Worm (Caenorhabditis elegans): ENCODE results near the gene peb-1.

The peb-1 gene

ce11 chrX:2203760-2204159 lies 7.1 kb upstream of the peb-1 start, which contains the start of gene T24C12.3:
Gene T24C12.3, minus strand, starts transcription at chrX:2203893.
- TF ChIP-seq pha-4 (tag; optimal IDR thresholded peaks at IDR 0.05) (no peak), pqm-1 (tag; optimal IDR thresholded peaks at IDR 0.05) (peak; percentile 82), elt-1 (tag; optimal IDR thresholded peaks at IDR 0.05) (peak; percentile 43), elt-2 (tag; optimal IDR thresholded peaks at IDR 0.05) (peak; percentile 92), elt-3 (tag; optimal IDR thresholded peaks at IDR 0.05) (peak in 1 of 3 experiments; percentile 69), nhr-43 (tag; optimal IDR thresholded peaks at IDR 0.05; ENCODE audit: poor library complexity, severe bottlenecking) (no peak)

- TF ChIP-seq jun-1 (tag; optimal IDR thresholded peaks at IDR 0.05) (no peak), fkh-2 (tag; optimal IDR thresholded peaks at IDR 0.05) (no peak), R02D3.7 (tag; optimal IDR thresholded peaks at IDR 0.05) (no peak), zag-1 (tag; optimal IDR thresholded peaks at IDR 0.05) (no peak), unc-39 (tag; optimal IDR thresholded peaks at IDR 0.05) (no peak), egl-27 (tag; optimal IDR thresholded peaks at IDR 0.05) (no peak), nhr-25 (tag; optimal IDR thresholded peaks at IDR 0.05) (no peak), daf-12 (tag; optimal IDR thresholded peaks at IDR 0.05) (no peak), elt-2 (tag; optimal IDR thresholded peaks at IDR 0.05) (no peak), ztf-4 (tag; optimal IDR thresholded peaks at IDR 0.05) (no peak), tbx-2 (tag; optimal IDR thresholded peaks at IDR 0.05) (no peak), mdl-1 (tag; optimal IDR thresholded peaks at IDR 0.05) (no peak), snpc-4 (tag; optimal IDR thresholded peaks at IDR 0.05) (no peak), fos-1 (tag; optimal IDR thresholded peaks at IDR 0.05) (no peak), mml-1 (tag; optimal IDR thresholded peaks at IDR 0.05) (no peak), pqm-1 (tag; optimal IDR thresholded peaks at IDR 0.05) (no peak), nhr-77 (tag; optimal IDR thresholded peaks at IDR 0.05) (no peak), nhr-43 (tag; optimal IDR thresholded peaks at IDR 0.05; ENCODE audit: poor library complexity, severe bottlenecking) (no peak)
Observed at ce11 chrX:2204963-2205362, 5.9 kb upstream of the peb-1 start, which contains the start of gene T24C12.4. Gene T24C12.4, minus strand, starts transcription at chrX:2205063.

- TF ChIP-seq nhr-25 (tag; optimal IDR thresholded peaks at IDR 0.05) (peak; percentile 51), elt-3 (tag; optimal IDR thresholded peaks at IDR 0.05) (peak in 1 of 3 experiments; percentile 27), mml-1 (tag; optimal IDR thresholded peaks at IDR 0.05) (no peak), jun-1 (tag; optimal IDR thresholded peaks at IDR 0.05) (no peak), nhr-23 (tag; optimal IDR thresholded peaks at IDR 0.05) (peak; percentile 74), nhr-237 (tag; optimal IDR thresholded peaks at IDR 0.05) (no peak)
Observed at ce11 chrX:2208391-2208790, 2.5 kb upstream of the peb-1 start.

ce11 chrX:2210164-2210563 lies 687 bp upstream of the peb-1 start:
- TF ChIP-seq nhr-23 (tag; optimal IDR thresholded peaks at IDR 0.05) = peak; percentile 9
- no peak for TF ChIP-seq jun-1 (tag; optimal IDR thresholded peaks at IDR 0.05)
- TF ChIP-seq nhr-77 (tag; optimal IDR thresholded peaks at IDR 0.05) = no peak
- no peak for TF ChIP-seq ZK546.5 (tag; optimal IDR thresholded peaks at IDR 0.05)

DNA sequence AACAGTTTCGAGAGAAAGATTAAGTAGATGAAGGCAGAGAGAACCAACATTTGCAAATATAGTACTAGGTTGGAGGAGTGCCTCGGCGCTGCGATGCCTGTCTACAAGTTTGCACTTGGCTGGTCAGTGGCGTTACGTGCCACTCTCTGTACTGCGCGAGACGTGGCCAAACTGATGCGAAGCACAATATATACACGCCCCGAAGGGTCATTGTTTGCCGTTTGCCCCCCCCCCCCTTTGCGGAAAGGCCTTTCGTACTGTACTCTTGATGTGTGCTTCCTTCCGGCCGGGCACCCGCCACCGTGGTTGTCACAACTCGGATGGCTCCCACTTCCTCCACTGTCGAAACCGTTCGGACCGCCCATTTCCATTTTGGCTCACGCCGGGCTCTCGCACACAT lies 1.3 kb downstream of the peb-1 start:
- TF ChIP-seq daf-12 (tag; optimal IDR thresholded peaks at IDR 0.05) (no peak), fkh-10 (GFP tag; optimal IDR thresholded peaks at IDR 0.05) (no peak), fkh-2 (tag; optimal IDR thresholded peaks at IDR 0.05) (no peak), nhr-77 (tag; optimal IDR thresholded peaks at IDR 0.05) (no peak), nhr-11 (tag; optimal IDR thresholded peaks at IDR 0.05) (no peak), ceh-82 (tag; optimal IDR thresholded peaks at IDR 0.05) (no peak), lsy-12 (tag; optimal IDR thresholded peaks at IDR 0.05) (no peak), pha-4 (tag; optimal IDR thresholded peaks at IDR 0.05) (peak; percentile 21)

DNA sequence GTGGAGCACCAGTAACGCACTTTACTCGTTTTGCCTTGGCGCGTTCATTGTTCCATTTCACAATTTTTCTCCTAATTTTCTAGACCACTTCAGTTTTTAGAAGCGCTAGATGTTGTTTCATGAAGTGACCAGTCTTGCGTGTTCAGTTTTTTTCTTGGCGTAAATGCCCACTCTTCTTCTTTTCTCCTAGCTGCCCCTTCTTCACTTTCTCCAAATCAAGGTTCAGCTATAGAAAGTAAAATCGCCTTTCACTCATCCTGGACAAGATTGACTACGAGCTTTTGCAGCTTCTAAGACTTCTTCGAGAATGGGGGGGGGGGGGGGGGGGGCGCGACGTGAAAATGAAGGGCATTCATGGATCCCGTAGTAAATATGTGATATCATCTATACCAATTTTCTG lies 1.9 kb downstream of the peb-1 start:
- TF ChIP-seq fkh-10 (GFP tag; optimal IDR thresholded peaks at IDR 0.05) (no peak), elt-2 (tag; optimal IDR thresholded peaks at IDR 0.05) (no peak), nfya-1 (tag; optimal IDR thresholded peaks at IDR 0.05; ENCODE audit: insufficient read depth) (no peak), ceh-28 (tag; optimal IDR thresholded peaks at IDR 0.05) (no peak), ztf-11 (tag; optimal IDR thresholded peaks at IDR 0.05) (no peak), daf-12 (tag; optimal IDR thresholded peaks at IDR 0.05) (no peak), ama-1 (optimal IDR thresholded peaks at IDR 0.05) (no peak), unc-62 (GFP tag; optimal IDR thresholded peaks at IDR 0.05) (no peak), nhr-25 (tag; optimal IDR thresholded peaks at IDR 0.05) (no peak), zag-1 (tag; optimal IDR thresholded peaks at IDR 0.05) (no peak), unc-39 (tag; optimal IDR thresholded peaks at IDR 0.05) (no peak), nhr-77 (tag; optimal IDR thresholded peaks at IDR 0.05) (no peak), nhr-23 (tag; optimal IDR thresholded peaks at IDR 0.05) (no peak), sea-2 (GFP tag; optimal IDR thresholded peaks at IDR 0.05) (no peak), R02D3.7 (tag; optimal IDR thresholded peaks at IDR 0.05) (no peak), jun-1 (tag; optimal IDR thresholded peaks at IDR 0.05) (no peak)
